Worm (Caenorhabditis elegans) whole organism, L4 larva: Measurements from ENCODE around the gene F31E8.5.

Experiments used
- F26F4.8 ChIP-seq: fragments of 200-800 bp; sonication (Bioruptor generic); conservative IDR thresholded peaks from 2 replicates; pipeline ENCODE4 v1.3.6; 2022; ENCODE audit warnings: missing genetic modification characterization, missing compliant biosample characterization
- F44E2.7 ChIP-seq: fragments of 200-800 bp; sonication (Bioruptor generic); IDR thresholded peaks from 2 replicates; pipeline ENCODE4 v2.1.2; 2022; ENCODE audit warnings: missing genetic modification characterization, missing compliant biosample characterization
- R02D3.7 ChIP-seq: fragments of 150-350 bp; sonication (generic microtip); optimal IDR thresholded peaks from 3 replicates; lab custom pipeline; 2014; ENCODE audit warnings: missing biosample characterization, missing genetic modification characterization
- Y105C5A.15 ChIP-seq: fragments of 200-800 bp; sonication (Bioruptor generic); IDR thresholded peaks from 2 replicates; pipeline ENCODE4 v1.3.6; 2022; ENCODE audit warnings: missing genetic modification characterization, missing compliant biosample characterization
- Y75B8A.6 ChIP-seq: fragments of 200-800 bp; sonication (Bioruptor generic); IDR thresholded peaks from 2 replicates; pipeline ENCODE4 v1.3.6; 2022; ENCODE audit warnings: missing genetic modification reagents, missing genetic modification characterization, missing compliant biosample characterization
- ZK337.2 ChIP-seq: fragments of 200-800 bp; sonication (Bioruptor generic); IDR thresholded peaks from 2 replicates; pipeline ENCODE4 v1.3.6; 2022; ENCODE audit warnings: missing genetic modification reagents, missing genetic modification characterization, missing compliant biosample characterization
- aha-1 ChIP-seq: fragments of 150-350 bp; peaks from one replicate; lab custom pipeline; 2014; ENCODE audit warnings: missing biosample characterization, missing genetic modification characterization
- aly-2 ChIP-seq: sonication (generic microtip); optimal IDR thresholded peaks from 2 replicates; lab custom pipeline; 2018; ENCODE audit warnings: missing biosample characterization, missing genetic modification characterization
- ama-1 ChIP-seq: fragments of 150-350 bp; optimal IDR thresholded peaks from 2 replicates; lab custom pipeline; 2014; ENCODE audit warnings: inconsistent platforms, mixed read lengths
- ceh-20 ChIP-seq: fragments of 200-800 bp; sonication (Bioruptor generic); IDR thresholded peaks from 2 replicates; pipeline ENCODE4 v1.3.6; 2022; ENCODE audit warnings: missing genetic modification reagents, missing genetic modification characterization, missing compliant biosample characterization
- ceh-28 ChIP-seq: fragments of 150-350 bp; optimal IDR thresholded peaks from 2 replicates; lab custom pipeline; 2014; ENCODE audit warnings: missing biosample characterization, missing genetic modification reagents, missing genetic modification characterization
- ceh-32 ChIP-seq: sonication (generic microtip); optimal IDR thresholded peaks from 2 replicates; lab custom pipeline; 2016; ENCODE audit warnings: mild to moderate bottlenecking, missing genetic modification characterization, missing compliant biosample characterization; ENCODE audit not compliant: poor library complexity
- ceh-82 ChIP-seq: sonication (generic microtip); optimal IDR thresholded peaks from 2 replicates; lab custom pipeline; 2017; ENCODE audit warnings: missing biosample characterization, missing genetic modification characterization
- daf-16 ChIP-seq, 3 experiments: sonication (generic microtip); optimal IDR thresholded peaks; 2 replicates each; lab custom pipeline; 2016 to 2017; ENCODE audit warnings: missing genetic modification characterization in 3 of 3, missing genetic modification reagents in 3 of 3, mild to moderate bottlenecking in 2 of 3, missing compliant biosample characterization in 2 of 3, missing biosample characterization in 1 of 3, moderate library complexity in 1 of 3
- daf-19 ChIP-seq: fragments of 200-800 bp; sonication (Bioruptor generic); conservative IDR thresholded peaks from 2 replicates; pipeline ENCODE4 v1.3.6; 2022; ENCODE audit warnings: missing genetic modification characterization, missing compliant biosample characterization
- daf-8 ChIP-seq: fragments of 200-800 bp; sonication (Bioruptor generic); IDR thresholded peaks from 2 replicates; pipeline ENCODE4 v1.3.6; 2022; ENCODE audit warnings: missing genetic modification characterization, missing compliant biosample characterization
- dmd-6 ChIP-seq: fragments of 200-800 bp; sonication (Bioruptor generic); IDR thresholded peaks from 2 replicates; pipeline ENCODE4 v1.3.6; 2022; ENCODE audit warnings: missing genetic modification reagents, missing genetic modification characterization, missing compliant biosample characterization
- dmd-8 ChIP-seq: fragments of 200-800 bp; sonication (Bioruptor generic); IDR thresholded peaks from 2 replicates; pipeline ENCODE4 v1.3.6; 2022; ENCODE audit warnings: missing genetic modification characterization, missing compliant biosample characterization
- dpl-1 ChIP-seq: fragments of 150-350 bp; optimal IDR thresholded peaks from 2 replicates; lab custom pipeline; 2014; ENCODE audit warnings: missing biosample characterization, missing genetic modification reagents, missing genetic modification characterization
- duxl-1 ChIP-seq: sonication (generic microtip); optimal IDR thresholded peaks from 2 replicates; lab custom pipeline; 2016; ENCODE audit warnings: mild to moderate bottlenecking, missing genetic modification characterization, moderate library complexity, missing compliant biosample characterization; ENCODE audit not compliant: poor library complexity
- egl-27 ChIP-seq: sonication (generic microtip); optimal IDR thresholded peaks from 3 replicates; lab custom pipeline; 2017; ENCODE audit warnings: missing biosample characterization, missing genetic modification reagents, missing genetic modification characterization
- fkh-10 ChIP-seq: fragments of 150-350 bp; optimal IDR thresholded peaks from 2 replicates; lab custom pipeline; 2014; ENCODE audit warnings: missing biosample characterization, missing genetic modification reagents, missing genetic modification characterization
- fos-1 ChIP-seq: fragments of 150-350 bp; optimal IDR thresholded peaks from 2 replicates; lab custom pipeline; 2014; ENCODE audit warnings: missing biosample characterization, missing genetic modification characterization
- hlh-11 ChIP-seq: fragments of 200-800 bp; sonication (Bioruptor generic); optimal IDR thresholded peaks from 2 replicates; lab custom pipeline; 2018; ENCODE audit warnings: mild to moderate bottlenecking, missing genetic modification characterization, missing compliant biosample characterization
- hmg-1.1 ChIP-seq: fragments of 200-800 bp; sonication (Bioruptor generic); IDR thresholded peaks from 2 replicates; pipeline ENCODE4 v1.3.6; 2022; ENCODE audit warnings: missing genetic modification reagents, missing genetic modification characterization, missing compliant biosample characterization
- lim-7 ChIP-seq: fragments of 200-800 bp; sonication (Bioruptor generic); IDR thresholded peaks from 2 replicates; pipeline ENCODE4 v1.3.6; 2022; ENCODE audit warnings: missing genetic modification characterization, missing compliant biosample characterization
- lin-1 ChIP-seq: fragments of 200-800 bp; sonication (Bioruptor generic); IDR thresholded peaks from 2 replicates; pipeline ENCODE4 v1.3.6; 2022; ENCODE audit warnings: missing genetic modification reagents, missing genetic modification characterization, missing compliant biosample characterization
- lin-13 ChIP-seq: fragments of 150-350 bp; optimal IDR thresholded peaks from 2 replicates; lab custom pipeline; 2014; ENCODE audit warnings: missing biosample characterization, missing genetic modification reagents, missing genetic modification characterization
- lin-29 ChIP-seq: fragments of 200-800 bp; sonication (Bioruptor generic); IDR thresholded peaks from 2 replicates; pipeline ENCODE4 v1.3.6; 2022; ENCODE audit warnings: missing genetic modification reagents, missing genetic modification characterization, missing compliant biosample characterization
- lin-38 ChIP-seq: fragments of 200-800 bp; sonication (Bioruptor generic); IDR thresholded peaks from 2 replicates; pipeline ENCODE4 v1.3.6; 2022; ENCODE audit warnings: missing genetic modification reagents, missing genetic modification characterization, missing compliant biosample characterization
- lin-39 ChIP-seq: fragments of 150-350 bp; optimal IDR thresholded peaks from 2 replicates; lab custom pipeline; 2014; ENCODE audit warnings: missing biosample characterization, missing genetic modification reagents, missing genetic modification characterization
- madf-9 ChIP-seq: fragments of 200-800 bp; sonication (Bioruptor generic); conservative IDR thresholded peaks from 2 replicates; pipeline ENCODE4 v1.3.6; 2022; ENCODE audit warnings: missing genetic modification reagents, missing genetic modification characterization, missing compliant biosample characterization
- mdl-1 ChIP-seq, 2 experiments: fragments of 150-350 bp in 1 of 2; sonication (generic microtip) in 1 of 2; optimal IDR thresholded peaks; 2 replicates each; lab custom pipeline; 2014 to 2017; ENCODE audit warnings: missing biosample characterization in 2 of 2, missing genetic modification characterization in 2 of 2
- mdt-29 ChIP-seq: fragments of 200-800 bp; sonication (Bioruptor generic); IDR thresholded peaks from 2 replicates; pipeline ENCODE4 v1.3.6; 2022; ENCODE audit warnings: missing genetic modification reagents, missing genetic modification characterization, missing compliant biosample characterization
- mxl-2 ChIP-seq: fragments of 200-800 bp; sonication (Bioruptor generic); conservative IDR thresholded peaks from 2 replicates; pipeline ENCODE4 v1.3.6; 2022; ENCODE audit warnings: missing genetic modification reagents, missing genetic modification characterization, missing compliant biosample characterization
- mxl-3 ChIP-seq: fragments of 200-800 bp; sonication (Bioruptor generic); optimal IDR thresholded peaks from 2 replicates; lab custom pipeline; 2018; ENCODE audit warnings: mild to moderate bottlenecking, missing genetic modification characterization, missing compliant biosample characterization
- nhr-10 ChIP-seq: fragments of 150-350 bp; optimal IDR thresholded peaks from 2 replicates; lab custom pipeline; 2014; ENCODE audit warnings: missing biosample characterization, missing genetic modification characterization
- nhr-237 ChIP-seq: sonication (generic microtip); optimal IDR thresholded peaks from 2 replicates; lab custom pipeline; 2017; ENCODE audit warnings: missing biosample characterization, missing genetic modification characterization
- nhr-25 ChIP-seq: sonication (generic microtip); optimal IDR thresholded peaks from 2 replicates; lab custom pipeline; 2017; ENCODE audit warnings: missing genetic modification characterization, mild to moderate bottlenecking, missing compliant biosample characterization, antibody characterized with exemption, moderate library complexity, borderline replicate concordance; ENCODE audit not compliant: insufficient read depth
- nhr-28 ChIP-seq: fragments of 150-350 bp; optimal IDR thresholded peaks from 2 replicates; lab custom pipeline; 2014; ENCODE audit warnings: missing biosample characterization, missing genetic modification characterization
- nhr-41 ChIP-seq: fragments of 200-800 bp; sonication (Bioruptor generic); IDR thresholded peaks from 2 replicates; pipeline ENCODE4 v1.3.6; 2022; ENCODE audit warnings: missing genetic modification reagents, missing genetic modification characterization, missing compliant biosample characterization
- nhr-48 ChIP-seq: sonication (generic microtip); optimal IDR thresholded peaks from 2 replicates; lab custom pipeline; 2016; ENCODE audit warnings: mild to moderate bottlenecking, missing genetic modification characterization, missing compliant biosample characterization
- nhr-6 ChIP-seq: fragments of 150-350 bp; optimal IDR thresholded peaks from 2 replicates; lab custom pipeline; 2014; ENCODE audit warnings: missing biosample characterization, missing genetic modification characterization
- nhr-76 ChIP-seq: fragments of 150-350 bp; optimal IDR thresholded peaks from 2 replicates; lab custom pipeline; 2014; ENCODE audit warnings: missing biosample characterization, missing genetic modification characterization
- pha-4 ChIP-seq, 2 experiments: fragments of 150-350 bp in 1 of 2; fragments of 200-800 bp in 1 of 2; sonication (Bioruptor generic) in 1 of 2; IDR thresholded peaks in 1 of 2; optimal IDR thresholded peaks in 1 of 2; 2 replicates each; pipeline versions ENCODE4 v1.3.6 to Lab custom; 2014 to 2022; ENCODE audit warnings: missing genetic modification characterization in 2 of 2, missing genetic modification reagents in 2 of 2, missing biosample characterization in 1 of 2, missing compliant biosample characterization in 1 of 2
- pqm-1 ChIP-seq: sonication (generic microtip); optimal IDR thresholded peaks from 2 replicates; lab custom pipeline; 2017; ENCODE audit warnings: missing biosample characterization, missing genetic modification characterization
- sdz-12 ChIP-seq: fragments of 200-800 bp; sonication (Bioruptor generic); optimal IDR thresholded peaks from 2 replicates; lab custom pipeline; 2018; ENCODE audit warnings: mild to moderate bottlenecking, missing genetic modification characterization, missing compliant biosample characterization
- spr-1 ChIP-seq: sonication (generic microtip); optimal IDR thresholded peaks from 2 replicates; lab custom pipeline; 2016; ENCODE audit warnings: mild to moderate bottlenecking, missing genetic modification characterization, missing compliant biosample characterization
- unc-39 ChIP-seq: sonication (generic microtip); optimal IDR thresholded peaks from 2 replicates; lab custom pipeline; 2017; ENCODE audit warnings: missing biosample characterization, missing genetic modification characterization
- zfp-3 ChIP-seq: fragments of 200-800 bp; sonication (Bioruptor generic); conservative IDR thresholded peaks from 2 replicates; pipeline ENCODE4 v1.3.6; 2022; ENCODE audit warnings: missing genetic modification reagents, missing genetic modification characterization, missing compliant biosample characterization
- ztf-11 ChIP-seq: fragments of 150-350 bp; optimal IDR thresholded peaks from 2 replicates; lab custom pipeline; 2014; ENCODE audit warnings: missing biosample characterization, missing genetic modification characterization

Gene F31E8.5

ce11 chrII:6842651-6843118 lies 35.6 kb upstream of the F31E8.5 start (continued):
- TF ChIP-seq lin-39 (tag; lab: Kevin White, UChicago), result no peak
- TF ChIP-seq egl-27 (tag; lab: Kevin White, UChicago), result peak; percentile 96
- TF ChIP-seq mxl-2 (GFP tag; lab: Robert Waterston, UW), result no peak
- TF ChIP-seq lim-7 (GFP tag; lab: Robert Waterston, UW), result no peak
- peak; percentile 89 for TF ChIP-seq ceh-20
- TF ChIP-seq lin-1 (GFP tag; lab: Robert Waterston, UW), result peak; percentile 96
- no peak for TF ChIP-seq F26F4.8 (GFP tag; lab: Robert Waterston, UW)
- TF ChIP-seq ceh-28 (tag; lab: Kevin White, UChicago), result peak; percentile 67
- TF ChIP-seq dpl-1 (GFP tag; lab: Kevin White, UChicago), result peak; percentile 11
- peak; percentile 94 for TF ChIP-seq nhr-41 (GFP tag; lab: Robert Waterston, UW)
- peak; percentile 98 for TF ChIP-seq nhr-48
- no peak for TF ChIP-seq fkh-10 (GFP tag; lab: Kevin White, UChicago)
- TF ChIP-seq nhr-237 (tag; lab: Kevin White, UChicago), result no peak
- peak; percentile 32 for TF ChIP-seq lin-13 (GFP tag; lab: Kevin White, UChicago)
- TF ChIP-seq ztf-11 (tag; lab: Kevin White, UChicago), result no peak
- TF ChIP-seq nhr-28 (tag; lab: Kevin White, UChicago), result peak; percentile 99
- TF ChIP-seq sdz-12 (GFP tag; lab: Kevin White, UChicago), result no peak
- TF ChIP-seq lin-38 (GFP tag; lab: Robert Waterston, UW), result peak; percentile 58
- TF ChIP-seq hlh-11 (tag; lab: Kevin White, UChicago), result peak; percentile 99
- peak; percentile 94 to 97 for TF ChIP-seq mdl-1 (tag; optimal IDR thresholded peaks at IDR 0.05; lab: Kevin White, UChicago)
- TF ChIP-seq ama-1 (lab: Kevin White, UChicago), result no peak
- no peak for TF ChIP-seq R02D3.7 (tag; lab: Kevin White, UChicago)
- TF ChIP-seq Y75B8A.6 (GFP tag; lab: Robert Waterston, UW), result no peak
- TF ChIP-seq pha-4 (GFP tag; IDR thresholded peaks at IDR 0.05; lab: Robert Waterston, UW), result peak; percentile 71
- TF ChIP-seq pha-4 (tag; optimal IDR thresholded peaks at IDR 0.05; lab: Kevin White, UChicago), result no peak
- 0 out of 2 replicates have a peak, but pooled peaks have one; percentile 49 for TF ChIP-seq zfp-3 (GFP tag; lab: Robert Waterston, UW)
- peak; percentile 97 for TF ChIP-seq aha-1 (tag; lab: Kevin White, UChicago)
- peak; percentile 96 for TF ChIP-seq nhr-6 (tag; lab: Kevin White, UChicago)
- TF ChIP-seq daf-19 (GFP tag; lab: Robert Waterston, UW), result no peak
- no peak for TF ChIP-seq ceh-82 (tag; lab: Kevin White, UChicago)
- peak; percentile 59 for TF ChIP-seq fos-1 (tag; lab: Kevin White, UChicago)
- TF ChIP-seq ceh-32, result no peak
- TF ChIP-seq Y105C5A.15, result no peak
- 0 out of 2 replicates have a peak, but pooled peaks have one; percentile 33 for TF ChIP-seq hmg-1.1 (GFP tag; lab: Robert Waterston, UW)
- peak; percentile 92 for TF ChIP-seq nhr-10
- TF ChIP-seq ZK337.2, result no peak
- TF ChIP-seq mxl-3 (GFP tag; lab: Kevin White, UChicago), result peak; percentile 94
- peak; percentile 99 for TF ChIP-seq pqm-1 (tag; lab: Kevin White, UChicago)
- no peak for TF ChIP-seq F44E2.7 (GFP tag; lab: Robert Waterston, UW)
- TF ChIP-seq dmd-8 (GFP tag; lab: Robert Waterston, UW), result no peak
- no peak for TF ChIP-seq madf-9 (GFP tag; lab: Robert Waterston, UW)
- TF ChIP-seq unc-39, result no peak
- peak; percentile 99 for TF ChIP-seq dmd-6 (GFP tag; lab: Robert Waterston, UW)
- TF ChIP-seq spr-1 (tag; lab: Kevin White, UChicago), result peak; percentile 44
- no peak for TF ChIP-seq aly-2 (tag; lab: Kevin White, UChicago)
- TF ChIP-seq nhr-25 (tag; lab: Kevin White, UChicago), result peak; percentile 48
- TF ChIP-seq mdt-29, result no peak
- peak; percentile 28 to 85 for TF ChIP-seq daf-16 (GFP tag; optimal IDR thresholded peaks at IDR 0.05; lab: Kevin White, UChicago)
- TF ChIP-seq daf-16 (tag; optimal IDR thresholded peaks at IDR 0.05; lab: Kevin White, UChicago), result peak; percentile 93
- no peak for TF ChIP-seq daf-8
- peak; percentile 1 for TF ChIP-seq duxl-1
- TF ChIP-seq lin-29, result no peak
- peak; percentile 43 for TF ChIP-seq nhr-76 (tag; lab: Kevin White, UChicago)
